Fruit fly (Drosophila melanogaster): ENCODE measurements around the gene CG18213.

dm6 chr3R:16987220-16987923 lies 52.6 kb downstream of the CG18213 start, which contains the start of gene CG18622:
- no peak for TF ChIP-seq CG11294 (GFP tag; IDR thresholded peaks at IDR 0.05)
- TF ChIP-seq Sox102F (GFP tag; optimal IDR thresholded peaks at IDR 0.05), result no peak
- TF ChIP-seq achi (GFP tag; optimal IDR thresholded peaks at IDR 0.05), result no peak
- TF ChIP-seq CG3032 (tag; optimal IDR thresholded peaks at IDR 0.05), result no peak
